Worm (Caenorhabditis elegans): Measurements from ENCODE around the gene C42C1.8.
"Not testable (repeated sequence)": the region's sequence is repeated elsewhere in the genome, so short reads cannot be mapped to it uniquely, and the experiment has no call there.

DNA sequence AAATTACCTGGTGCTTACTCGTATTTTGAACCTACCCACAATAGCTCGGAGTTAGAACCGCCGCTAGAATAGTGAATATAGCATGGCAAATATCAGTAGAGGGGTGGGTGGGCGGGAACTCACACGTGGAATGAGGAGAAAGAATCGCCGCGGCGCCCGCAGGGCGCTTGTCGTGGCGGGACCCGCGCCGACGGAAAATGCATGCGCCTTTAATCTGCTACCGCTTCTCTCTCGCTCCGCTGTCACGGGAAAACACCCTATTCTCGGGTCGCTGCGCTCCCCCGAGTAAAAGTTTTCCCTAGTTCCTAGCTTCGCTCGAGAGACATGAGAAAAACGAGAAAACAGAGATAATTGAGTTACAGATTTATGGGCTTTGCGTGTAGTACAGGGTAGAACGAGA lies 3.9 kb downstream of the C42C1.8 start:
- not testable (repeated sequence) for TF ChIP-seq nhr-237 (tag; optimal IDR thresholded peaks at IDR 0.05); zag-1 (tag; optimal IDR thresholded peaks at IDR 0.05); jun-1 (tag; optimal IDR thresholded peaks at IDR 0.05); nhr-11 (tag; optimal IDR thresholded peaks at IDR 0.05); ceh-82 (tag; optimal IDR thresholded peaks at IDR 0.05); mxl-2 (GFP tag; conservative IDR thresholded peaks at IDR 0.05); saeg-2 (GFP tag; IDR thresholded peaks at IDR 0.05); pqm-1 (tag; optimal IDR thresholded peaks at IDR 0.05)

Measured in whole organism, L4 larva.